Fruit fly (Drosophila melanogaster) whole organism, adult: ENCODE data around the gene cysu.
"Not testable (repeated sequence)": the region's sequence is repeated elsewhere in the genome, so short reads cannot be mapped to it uniquely, and the experiment has no call there.

Source experiments
- CG11617 ChIP-seq: fragments of 200-800 bp; sonication (Bioruptor generic); optimal IDR thresholded peaks from 2 replicates; lab custom pipeline; 2017; ENCODE audit warnings: mild to moderate bottlenecking, missing biosample characterization, missing genetic modification reagents, missing genetic modification characterization
- CG14711 ChIP-seq: fragments of 200-800 bp; sonication (Bioruptor generic); optimal IDR thresholded peaks from 2 replicates; lab custom pipeline; 2018; ENCODE audit warnings: missing biosample characterization, mild to moderate bottlenecking, missing genetic modification characterization, moderate library complexity
- CG1620 ChIP-seq: fragments of 200-800 bp; sonication (Bioruptor generic); optimal IDR thresholded peaks from 2 replicates; lab custom pipeline; 2016; ENCODE audit warnings: missing biosample characterization, missing genetic modification characterization
- CG33017 ChIP-seq: fragments of 200-800 bp; sonication (Bioruptor generic); optimal IDR thresholded peaks from 2 replicates; lab custom pipeline; 2018; ENCODE audit warnings: missing biosample characterization, mild to moderate bottlenecking, missing genetic modification characterization, moderate library complexity
- CG5204 ChIP-seq: fragments of 200-800 bp; sonication (Bioruptor generic); optimal IDR thresholded peaks from 2 replicates; lab custom pipeline; 2016; ENCODE audit warnings: missing biosample characterization, missing genetic modification characterization
- CG7045 ChIP-seq: fragments of 200-800 bp; sonication (Bioruptor generic); optimal IDR thresholded peaks from 2 replicates; lab custom pipeline; 2017; ENCODE audit warnings: missing biosample characterization, mild to moderate bottlenecking, missing genetic modification characterization
- CG7101 ChIP-seq: fragments of 200-800 bp; sonication (Bioruptor generic); optimal IDR thresholded peaks from 2 replicates; lab custom pipeline; 2018; ENCODE audit warnings: missing biosample characterization, mild to moderate bottlenecking, missing genetic modification characterization, moderate library complexity
- Clk ChIP-seq: fragments of 200-800 bp; sonication (Bioruptor generic); optimal IDR thresholded peaks from 2 replicates; lab custom pipeline; 2017; ENCODE audit warnings: missing biosample characterization, missing genetic modification characterization
- Crg-1 ChIP-seq: fragments of 200-800 bp; sonication (Bioruptor generic); optimal IDR thresholded peaks from 2 replicates; lab custom pipeline; 2016; ENCODE audit warnings: missing biosample characterization, missing genetic modification characterization
- Hr96 ChIP-seq: fragments of 200-800 bp; sonication (Bioruptor generic); optimal IDR thresholded peaks from 2 replicates; lab custom pipeline; 2016; ENCODE audit warnings: missing biosample characterization, missing genetic modification characterization
- Mnt ChIP-seq: fragments of 200-800 bp; sonication (Bioruptor generic); optimal IDR thresholded peaks from 2 replicates; lab custom pipeline; 2016; ENCODE audit warnings: missing biosample characterization, mild to moderate bottlenecking, missing genetic modification characterization
- bab1 ChIP-seq: fragments of 200-800 bp; sonication (Bioruptor generic); optimal IDR thresholded peaks from 3 replicates; lab custom pipeline; 2019; ENCODE audit warnings: missing biosample characterization, mild to moderate bottlenecking, missing genetic modification characterization, moderate library complexity
- cic ChIP-seq: fragments of 200-800 bp; sonication (Bioruptor generic); optimal IDR thresholded peaks from 2 replicates; lab custom pipeline; 2017; ENCODE audit warnings: missing biosample characterization, mild to moderate bottlenecking, missing genetic modification characterization, moderate library complexity
- cnc ChIP-seq, 2 experiments: fragments of >200 bp; optimal IDR thresholded peaks; 2 replicates each; lab custom pipeline; 2017
- kay ChIP-seq: fragments of 200-800 bp; sonication (Bioruptor generic); peaks from one replicate; lab custom pipeline; 2016; ENCODE audit warnings: missing biosample characterization, missing genetic modification characterization, borderline replicate concordance
- ovo ChIP-seq: fragments of 200-800 bp; sonication (Bioruptor generic); optimal IDR thresholded peaks from 2 replicates; lab custom pipeline; 2016; ENCODE audit warnings: missing biosample characterization, missing genetic modification characterization
- pad ChIP-seq: fragments of 200-800 bp; sonication (Bioruptor generic); optimal IDR thresholded peaks from 3 replicates; lab custom pipeline; 2017; ENCODE audit warnings: missing biosample characterization, missing genetic modification characterization, mild to moderate bottlenecking, moderate library complexity, missing genetic modification reagents
- tj ChIP-seq: fragments of 200-800 bp; sonication (Bioruptor generic); optimal IDR thresholded peaks from 3 replicates; lab custom pipeline; 2017; ENCODE audit warnings: missing biosample characterization, mild to moderate bottlenecking, missing genetic modification characterization, moderate library complexity
- toe ChIP-seq: fragments of 200-800 bp; sonication (Bioruptor generic); optimal IDR thresholded peaks from 2 replicates; lab custom pipeline; 2016; ENCODE audit warnings: missing biosample characterization, missing genetic modification characterization

The cysu gene

dm6 chr3R:17433117-17433516 lies 7.5 kb downstream of the cysu start:
- no peak for TF ChIP-seq cnc (optimal IDR thresholded peaks at IDR 0.05; lab: Kevin White, UChicago)
- no peak for TF ChIP-seq CG5204 (GFP tag; lab: Kevin White, UChicago)
- no peak for TF ChIP-seq tj (GFP tag; lab: Kevin White, UChicago)
- TF ChIP-seq pad (GFP tag; lab: Kevin White, UChicago), result no peak
- TF ChIP-seq Crg-1 (GFP tag; lab: Kevin White, UChicago), result no peak
- TF ChIP-seq cic, result no peak
- TF ChIP-seq toe (GFP tag; lab: Kevin White, UChicago), result no peak
- TF ChIP-seq CG7045 (GFP tag; lab: Kevin White, UChicago), result no peak
- no peak for TF ChIP-seq CG33017 (tag; lab: Kevin White, UChicago)

dm6 chr3R:17434330-17434729 lies 8.8 kb downstream of the cysu start, which contains the start of gene CG44090:
TSS of gene CG44090 (minus strand) at chr3R:17434430.
- TF ChIP-seq kay (GFP tag; lab: Kevin White, UChicago) (peak; percentile 36), cic (no peak), CG7045 (GFP tag; lab: Kevin White, UChicago) (no peak), Clk (GFP tag; lab: Kevin White, UChicago) (no peak), ovo (no peak), Hr96 (GFP tag; lab: Kevin White, UChicago) (no peak)

- TF ChIP-seq Hr96 (GFP tag; lab: Kevin White, UChicago), result no peak
- TF ChIP-seq CG1620, result no peak
- no peak for TF ChIP-seq toe (GFP tag; lab: Kevin White, UChicago)
- TF ChIP-seq CG14711 (tag; lab: Kevin White, UChicago), result no peak
- no peak for TF ChIP-seq cic
- TF ChIP-seq Clk (GFP tag; lab: Kevin White, UChicago), result no peak
These were observed 15.1 kb downstream of the cysu start, which contains the start of gene CG14331 for dm6 chr3R:17440628-17441027. TSS of gene CG14331 (minus strand) at chr3R:17440728.

- TF ChIP-seq CG5204 (GFP tag; lab: Kevin White, UChicago) (no peak), CG33017 (tag; lab: Kevin White, UChicago) (no peak), toe (GFP tag; lab: Kevin White, UChicago) (no peak), CG7101 (tag; lab: Kevin White, UChicago) (no peak), CG11617 (GFP tag; lab: Kevin White, UChicago) (no peak), Crg-1 (GFP tag; lab: Kevin White, UChicago) (no peak), kay (GFP tag; lab: Kevin White, UChicago) (no peak)
These were observed 22.0 kb downstream of the cysu start for dm6 chr3R:17447615-17448014.

dm6 chr3R:17448758-17449157 lies 23.2 kb downstream of the cysu start, which contains the start of gene Eh:
TSS of gene Eh (minus strand) at chr3R:17448858.
- TF ChIP-seq tj (GFP tag; lab: Kevin White, UChicago), result no peak
- TF ChIP-seq CG11617 (GFP tag; lab: Kevin White, UChicago), result no peak
- TF ChIP-seq kay (GFP tag; lab: Kevin White, UChicago), result no peak
- no peak for TF ChIP-seq CG14711 (tag; lab: Kevin White, UChicago)

- TF ChIP-seq CG33017 (tag; lab: Kevin White, UChicago) (no peak), pad (GFP tag; lab: Kevin White, UChicago) (no peak), CG7045 (GFP tag; lab: Kevin White, UChicago) (no peak)
These were observed 23.8 kb downstream of the cysu start for dm6 chr3R:17449402-17449801.

dm6 chr3R:17456676-17457075 lies 31.1 kb downstream of the cysu start, which contains the start of gene CG14330:
TSS of gene CG14330 (minus strand) at chr3R:17456776.
- not testable (repeated sequence) for TF ChIP-seq CG7101 (tag; lab: Kevin White, UChicago); Crg-1 (GFP tag; lab: Kevin White, UChicago); tj (GFP tag; lab: Kevin White, UChicago)

dm6 chr3R:17471007-17471406 lies 45.4 kb downstream of the cysu start:
- TF ChIP-seq kay (GFP tag; lab: Kevin White, UChicago) (no peak), CG1620 (no peak), CG7101 (tag; lab: Kevin White, UChicago) (no peak), CG7045 (GFP tag; lab: Kevin White, UChicago) (no peak), CG33017 (tag; lab: Kevin White, UChicago) (no peak), pad (GFP tag; lab: Kevin White, UChicago) (no peak), ovo (no peak), CG14711 (tag; lab: Kevin White, UChicago) (no peak)

dm6 chr3R:17481262-17481661 lies 55.7 kb downstream of the cysu start:
- TF ChIP-seq cnc (optimal IDR thresholded peaks at IDR 0.05; lab: Kevin White, UChicago), result no peak
- TF ChIP-seq CG11617 (GFP tag; lab: Kevin White, UChicago), result no peak
- no peak for TF ChIP-seq Crg-1 (GFP tag; lab: Kevin White, UChicago)
- TF ChIP-seq Mnt (GFP tag; lab: Kevin White, UChicago), result no peak
- no peak for TF ChIP-seq toe (GFP tag; lab: Kevin White, UChicago)
- TF ChIP-seq CG14711 (tag; lab: Kevin White, UChicago), result no peak
- TF ChIP-seq bab1 (GFP tag; lab: Kevin White, UChicago), result no peak
- TF ChIP-seq Clk (GFP tag; lab: Kevin White, UChicago), result no peak
- TF ChIP-seq kay (GFP tag; lab: Kevin White, UChicago), result no peak
- TF ChIP-seq CG7101 (tag; lab: Kevin White, UChicago), result no peak
- TF ChIP-seq CG33017 (tag; lab: Kevin White, UChicago), result no peak
- TF ChIP-seq pad (GFP tag; lab: Kevin White, UChicago), result no peak
